Worm (Caenorhabditis elegans) whole organism, young adult: ENCODE measurements around the gene mul-1.

Source experiments
- B0336.3 ChIP-seq: fragments of 200-800 bp; sonication (Bioruptor generic); IDR thresholded peaks from 2 replicates; pipeline ENCODE4 v1.3.6; 2022; ENCODE audit warnings: missing genetic modification characterization, missing compliant biosample characterization
- D2030.7 ChIP-seq: fragments of 200-800 bp; sonication (Bioruptor generic); IDR thresholded peaks from 2 replicates; pipeline ENCODE4 v1.3.6; 2022; ENCODE audit warnings: missing genetic modification reagents, missing genetic modification characterization, missing compliant biosample characterization
- F33H1.4 ChIP-seq: fragments of 200-800 bp; sonication (Bioruptor generic); IDR thresholded peaks from 2 replicates; pipeline ENCODE4 v1.3.6; 2022; ENCODE audit warnings: missing genetic modification reagents, missing genetic modification characterization, missing compliant biosample characterization
- F39B2.1 ChIP-seq: fragments of 200-800 bp; sonication (Bioruptor generic); IDR thresholded peaks from 2 replicates; pipeline ENCODE4 v1.3.6; 2022; ENCODE audit warnings: missing genetic modification reagents, missing genetic modification characterization, missing compliant biosample characterization
- F52B5.7 ChIP-seq: sonication (generic microtip); optimal IDR thresholded peaks from 2 replicates; lab custom pipeline; 2016; ENCODE audit warnings: mild to moderate bottlenecking, missing genetic modification characterization, missing compliant biosample characterization
- F55B11.4 ChIP-seq: sonication (generic microtip); optimal IDR thresholded peaks from 2 replicates; lab custom pipeline; 2016; ENCODE audit warnings: missing compliant biosample characterization, missing genetic modification characterization, borderline replicate concordance; ENCODE audit not compliant: insufficient read depth
- F57A8.1 ChIP-seq: fragments of 200-800 bp; sonication (Bioruptor generic); optimal IDR thresholded peaks from 2 replicates; lab custom pipeline; 2018; ENCODE audit warnings: mild to moderate bottlenecking, missing genetic modification characterization, moderate library complexity, missing compliant biosample characterization
- F57C9.4 ChIP-seq: sonication (generic microtip); optimal IDR thresholded peaks from 2 replicates; lab custom pipeline; 2017; ENCODE audit warnings: mild to moderate bottlenecking, missing genetic modification characterization, missing compliant biosample characterization
- Y53G8AR.9 ChIP-seq: fragments of 200-800 bp; sonication (Bioruptor generic); conservative IDR thresholded peaks from 2 replicates; pipeline ENCODE4 v1.3.6; 2022; ENCODE audit warnings: missing genetic modification reagents, missing genetic modification characterization, missing compliant biosample characterization
- Y56A3A.18 ChIP-seq: fragments of 200-800 bp; sonication (Bioruptor generic); IDR thresholded peaks from 2 replicates; pipeline ENCODE4 v1.3.6; 2022; ENCODE audit warnings: missing genetic modification reagents, missing genetic modification characterization, missing compliant biosample characterization
- Y95B8A.8 ChIP-seq: fragments of 200-800 bp; sonication (Bioruptor generic); IDR thresholded peaks from 2 replicates; pipeline ENCODE4 v1.3.6; 2022; ENCODE audit warnings: missing genetic modification reagents, missing genetic modification characterization, missing compliant biosample characterization
- aptf-3 ChIP-seq: fragments of 200-800 bp; sonication (Bioruptor generic); IDR thresholded peaks from 2 replicates; pipeline ENCODE4 v1.3.6; 2022; ENCODE audit warnings: missing genetic modification characterization, missing compliant biosample characterization
- atf-7 ChIP-seq: sonication (generic microtip); optimal IDR thresholded peaks from 2 replicates; lab custom pipeline; 2017; ENCODE audit warnings: mild to moderate bottlenecking, missing genetic modification characterization, missing compliant biosample characterization
- attf-3 ChIP-seq: fragments of 200-800 bp; sonication (Bioruptor generic); conservative IDR thresholded peaks from 2 replicates; pipeline ENCODE4 v1.3.6; 2022; ENCODE audit warnings: missing genetic modification reagents, missing genetic modification characterization, missing compliant biosample characterization
- bed-2 ChIP-seq: fragments of 200-800 bp; sonication (Bioruptor generic); IDR thresholded peaks from 2 replicates; pipeline ENCODE4 v1.3.6; 2022; ENCODE audit warnings: missing genetic modification reagents, missing genetic modification characterization, missing compliant biosample characterization
- ceh-27 ChIP-seq: fragments of 200-800 bp; sonication (Bioruptor generic); optimal IDR thresholded peaks from 2 replicates; lab custom pipeline; 2018; ENCODE audit warnings: mild to moderate bottlenecking, missing genetic modification characterization, moderate library complexity, missing compliant biosample characterization
- ceh-58 ChIP-seq: fragments of 200-800 bp; sonication (Bioruptor generic); IDR thresholded peaks from 2 replicates; pipeline ENCODE4 v1.3.6; 2022; ENCODE audit warnings: missing genetic modification characterization, missing compliant biosample characterization
- ceh-79 ChIP-seq: sonication (generic microtip); optimal IDR thresholded peaks from 2 replicates; lab custom pipeline; 2017; ENCODE audit warnings: mild to moderate bottlenecking, missing genetic modification characterization, missing compliant biosample characterization
- dox-1 ChIP-seq: fragments of 200-800 bp; sonication (Bioruptor generic); IDR thresholded peaks from 2 replicates; pipeline ENCODE4 v1.3.6; 2022; ENCODE audit warnings: missing genetic modification reagents, missing genetic modification characterization, missing compliant biosample characterization
- efl-1 ChIP-seq: fragments of 150-350 bp; optimal IDR thresholded peaks from 2 replicates; lab custom pipeline; 2014; ENCODE audit warnings: missing biosample characterization, missing genetic modification reagents, missing genetic modification characterization
- egl-18 ChIP-seq: fragments of 200-800 bp; sonication (Bioruptor generic); IDR thresholded peaks from 2 replicates; pipeline ENCODE4 v1.3.6; 2022; ENCODE audit warnings: missing genetic modification reagents, missing genetic modification characterization, missing compliant biosample characterization
- ekl-4 ChIP-seq: fragments of 200-800 bp; sonication (Bioruptor generic); IDR thresholded peaks from 2 replicates; pipeline ENCODE4 v1.3.6; 2022; ENCODE audit warnings: missing genetic modification reagents, missing genetic modification characterization, missing compliant biosample characterization
- him-1 ChIP-seq: sonication (generic microtip); optimal IDR thresholded peaks from 2 replicates; lab custom pipeline; 2016; ENCODE audit warnings: missing genotype, missing genetic modification reagents, missing genetic modification characterization, missing compliant biosample characterization
- hmg-1.2 ChIP-seq: fragments of 200-800 bp; sonication (Bioruptor generic); IDR thresholded peaks from 2 replicates; pipeline ENCODE4 v1.3.6; 2022; ENCODE audit warnings: missing genetic modification reagents, missing genetic modification characterization, missing compliant biosample characterization
- hrde-1 ChIP-seq: sonication (generic microtip); optimal IDR thresholded peaks from 2 replicates; lab custom pipeline; 2016; ENCODE audit warnings: missing genetic modification characterization, mild to moderate bottlenecking, missing compliant biosample characterization, moderate library complexity, missing genotype, missing genetic modification reagents, borderline replicate concordance
- lag-1 ChIP-seq: fragments of 200-800 bp; sonication (Bioruptor generic); IDR thresholded peaks from 2 replicates; pipeline ENCODE4 v1.3.6; 2022; ENCODE audit warnings: missing genetic modification reagents, missing genetic modification characterization, missing compliant biosample characterization
- lin-35 ChIP-seq, 3 experiments: fragments of 150-350 bp in 2 of 3; sonication (generic microtip) in 1 of 3; optimal IDR thresholded peaks; 2 replicates each; lab custom pipeline; 2014 to 2018; ENCODE audit warnings: missing biosample characterization in 3 of 3, missing genetic modification characterization in 3 of 3, missing genetic modification reagents in 3 of 3
- lin-54 ChIP-seq: fragments of 200-800 bp; sonication (Bioruptor generic); optimal IDR thresholded peaks from 2 replicates; lab custom pipeline; 2018; ENCODE audit warnings: mild to moderate bottlenecking, missing genetic modification characterization, missing compliant biosample characterization
- mcd-1 ChIP-seq: fragments of 200-800 bp; sonication (Bioruptor generic); IDR thresholded peaks from 2 replicates; pipeline ENCODE4 v1.3.6; 2022; ENCODE audit warnings: missing genetic modification reagents, missing genetic modification characterization, missing compliant biosample characterization
- nfya-1 ChIP-seq: sonication (generic microtip); optimal IDR thresholded peaks from 2 replicates; lab custom pipeline; 2017; ENCODE audit warnings: antibody characterized with exemption, missing compliant biosample characterization, missing genetic modification characterization, borderline replicate concordance; ENCODE audit not compliant: insufficient read depth
- nfya-2 ChIP-seq: fragments of 200-800 bp; sonication (Bioruptor generic); IDR thresholded peaks from 2 replicates; pipeline ENCODE4 v1.3.6; 2022; ENCODE audit warnings: missing genetic modification reagents, missing genetic modification characterization, missing compliant biosample characterization
- nhr-80 ChIP-seq: sonication (generic microtip); optimal IDR thresholded peaks from 2 replicates; lab custom pipeline; 2016; ENCODE audit warnings: missing genetic modification characterization, missing compliant biosample characterization
- pbrm-1 ChIP-seq: fragments of 200-800 bp; sonication (Bioruptor generic); IDR thresholded peaks from 2 replicates; pipeline ENCODE4 v1.3.6; 2022; ENCODE audit warnings: missing genetic modification reagents, missing genetic modification characterization, missing compliant biosample characterization
- rpc-1 ChIP-seq, 2 experiments: fragments of 150-350 bp in 1 of 2; sonication (generic microtip) in 1 of 2; optimal IDR thresholded peaks; 2 replicates each; lab custom pipeline; 2014 to 2018; ENCODE audit warnings: missing biosample characterization in 1 of 2, missing genetic modification characterization in 1 of 2, missing genetic modification reagents in 1 of 2, missing genotype in 1 of 2
- snpc-3.4 ChIP-seq: sonication (generic microtip); optimal IDR thresholded peaks from 2 replicates; lab custom pipeline; 2017; ENCODE audit warnings: missing genetic modification characterization, mild to moderate bottlenecking, missing compliant biosample characterization, antibody characterized with exemption, moderate library complexity, missing genotype, missing genetic modification reagents
- snpc-4 ChIP-seq, 5 experiments: fragments of 150-350 bp in 1 of 5; sonication (generic microtip) in 4 of 5; optimal IDR thresholded peaks; 2 replicates each; lab custom pipeline; 2014 to 2018; ENCODE audit warnings: missing genetic modification characterization in 5 of 5, missing biosample characterization in 3 of 5, antibody characterized with exemption in 2 of 5, mild to moderate bottlenecking in 2 of 5, missing compliant biosample characterization in 2 of 5, missing genotype in 2 of 5, moderate library complexity in 2 of 5, missing genetic modification reagents in 1 of 5
- unc-62 ChIP-seq: fragments of 150-350 bp; optimal IDR thresholded peaks from 2 replicates; lab custom pipeline; 2014; ENCODE audit warnings: missing biosample characterization, missing genetic modification reagents, missing genetic modification characterization
- zfh-2 ChIP-seq: fragments of 200-800 bp; sonication (Bioruptor generic); conservative IDR thresholded peaks from 2 replicates; pipeline ENCODE4 v1.3.6; 2022; ENCODE audit warnings: missing genetic modification reagents, missing genetic modification characterization, missing compliant biosample characterization
- ztf-26 ChIP-seq: sonication (generic microtip); optimal IDR thresholded peaks from 2 replicates; lab custom pipeline; 2017; ENCODE audit warnings: missing genetic modification characterization, missing compliant biosample characterization

Gene mul-1

ce11 chrIV:4123083-4123482 is at the start of gene mul-1:
Gene mul-1 (minus strand): TSS chrIV:4123166.
- TF ChIP-seq snpc-3.4 (tag; lab: Kevin White, UChicago), result no peak
- peak; percentile 46 for TF ChIP-seq nhr-80 (tag; lab: Kevin White, UChicago)

ce11 chrIV:4172242-4172641 is 49.3 kb upstream of the mul-1 start:
- TF ChIP-seq him-1 (tag; lab: Kevin White, UChicago) (no peak), aptf-3 (GFP tag; lab: Robert Waterston, UW) (no peak), lin-35 (GFP tag; optimal IDR thresholded peaks at IDR 0.05; lab: Kevin White, UChicago) (no peak), lag-1 (GFP tag; lab: Robert Waterston, UW) (no peak), hrde-1 (tag; lab: Kevin White, UChicago) (no peak), B0336.3 (GFP tag; lab: Robert Waterston, UW) (no peak), F57A8.1 (GFP tag; lab: Kevin White, UChicago) (no peak), lin-54 (GFP tag; lab: Kevin White, UChicago) (no peak), egl-18 (no peak), pbrm-1 (GFP tag; lab: Robert Waterston, UW) (no peak), ekl-4 (GFP tag; lab: Robert Waterston, UW) (no peak), nfya-1 (tag; lab: Kevin White, UChicago) (no peak), mcd-1 (GFP tag; lab: Robert Waterston, UW) (no peak), hmg-1.2 (no peak), Y56A3A.18 (no peak), F55B11.4 (tag; lab: Kevin White, UChicago) (no peak), ceh-27 (GFP tag; lab: Kevin White, UChicago) (no peak), Y95B8A.8 (GFP tag; lab: Robert Waterston, UW) (no peak), efl-1 (no peak), zfh-2 (GFP tag; lab: Robert Waterston, UW) (no peak)

ce11 chrIV:4171531-4172163 is 48.7 kb upstream of the mul-1 start, which contains the start of the genes K08D10.13 and rnp-2:
Gene K08D10.13 (minus strand): TSS chrIV:4171581.
Gene rnp-2 (plus strand): TSS chrIV:4172076.
- TF ChIP-seq unc-62, result no peak
- TF ChIP-seq F39B2.1 (GFP tag; lab: Robert Waterston, UW), result no peak
- TF ChIP-seq ceh-58 (GFP tag; lab: Robert Waterston, UW), result no peak
- no peak for TF ChIP-seq dox-1 (GFP tag; lab: Robert Waterston, UW)
- no peak for TF ChIP-seq atf-7 (tag; lab: Kevin White, UChicago)
- 0 out of 2 replicates have a peak, but pooled peaks have one; percentile 18 for TF ChIP-seq F33H1.4 (GFP tag; lab: Robert Waterston, UW)
- TF ChIP-seq lin-54 (GFP tag; lab: Kevin White, UChicago), result peak; percentile 47
- no peak for TF ChIP-seq rpc-1 (optimal IDR thresholded peaks at IDR 0.05; lab: Kevin White, UChicago)
- no peak for TF ChIP-seq rpc-1 (tag; optimal IDR thresholded peaks at IDR 0.05; lab: Kevin White, UChicago)
- no peak for TF ChIP-seq F52B5.7
- no peak for TF ChIP-seq ceh-79 (tag; lab: Kevin White, UChicago)
- TF ChIP-seq snpc-4 (GFP tag; optimal IDR thresholded peaks at IDR 0.05; lab: Kevin White, UChicago), result no peak
- TF ChIP-seq snpc-4 (tag; optimal IDR thresholded peaks at IDR 0.05; lab: Kevin White, UChicago), result peak in 1 of 4 experiments; percentile 3
- TF ChIP-seq F57C9.4 (tag; lab: Kevin White, UChicago), result no peak
- TF ChIP-seq D2030.7 (GFP tag; lab: Robert Waterston, UW), result no peak
- 0 out of 2 replicates have a peak, but pooled peaks have one; percentile 42 for TF ChIP-seq attf-3 (GFP tag; lab: Robert Waterston, UW)
- TF ChIP-seq lin-35 (GFP tag; optimal IDR thresholded peaks at IDR 0.05; lab: Kevin White, UChicago), result peak in 1 of 3 experiments; percentile 28
- TF ChIP-seq him-1 (tag; lab: Kevin White, UChicago), result no peak
- peak; percentile 89 for TF ChIP-seq mcd-1 (GFP tag; lab: Robert Waterston, UW)
- TF ChIP-seq nfya-2 (GFP tag; lab: Robert Waterston, UW), result no peak
- no peak for TF ChIP-seq ztf-26
- no peak for TF ChIP-seq Y53G8AR.9 (GFP tag; lab: Robert Waterston, UW)
- 0 out of 2 replicates have a peak, but pooled peaks have one; percentile 32 for TF ChIP-seq bed-2
